Fruit fly (Drosophila melanogaster): ENCODE results near the gene Tgi.

Tgi gene

DNA sequence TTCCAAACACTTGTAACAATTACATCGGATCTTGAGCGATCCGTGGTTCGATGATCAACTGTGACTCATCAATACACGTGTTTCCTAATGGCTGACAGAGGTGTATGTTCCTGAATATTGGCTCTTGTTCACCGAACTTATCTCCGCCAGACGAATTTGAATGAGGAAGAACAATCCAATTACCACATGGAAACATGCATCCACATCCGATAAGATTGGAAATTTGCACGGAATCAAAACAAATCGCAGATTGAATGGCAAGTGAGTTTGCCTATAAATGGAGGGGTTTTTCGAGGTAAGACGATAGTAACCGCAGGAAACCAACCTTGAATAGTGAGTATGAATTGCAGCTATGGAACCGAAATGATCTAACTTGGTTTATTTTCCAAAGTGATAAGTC lies 48.9 kb upstream of the Tgi start, which contains the start of gene CG10725:
CG10725 (plus strand) TSS at position 301 of the 400 bp plus-strand sequence.
- TF ChIP-seq CG13287 (GFP tag; IDR thresholded peaks at IDR 0.05; ENCODE audit: partially characterized antibody) (no peak), bigmax (GFP tag; optimal IDR thresholded peaks at IDR 0.05) (no peak), twi (tag; optimal IDR thresholded peaks at IDR 0.05) (no peak), CG18262 (tag; optimal IDR thresholded peaks at IDR 0.05) (no peak), Tbp (GFP tag; optimal IDR thresholded peaks at IDR 0.05) (no peak), CG15601 (tag; optimal IDR thresholded peaks at IDR 0.05) (no peak), Dip2 (GFP tag; IDR thresholded peaks at IDR 0.05) (no peak), CG15514 (GFP tag; optimal IDR thresholded peaks at IDR 0.05) (no peak), gsb-n (tag; optimal IDR thresholded peaks at IDR 0.05) (no peak), Hmr (GFP tag; optimal IDR thresholded peaks at IDR 0.05) (no peak), CG31388 (GFP tag; optimal IDR thresholded peaks at IDR 0.05) (no peak), psq (GFP tag; optimal IDR thresholded peaks at IDR 0.05) (no peak), fd64A (GFP tag; optimal IDR thresholded peaks at IDR 0.05) (no peak), usp (GFP tag; optimal IDR thresholded peaks at IDR 0.05) (no peak), btn (GFP tag; optimal IDR thresholded peaks at IDR 0.05) (no peak), Mes4 (GFP tag; optimal IDR thresholded peaks at IDR 0.05) (no peak), CG13296 (GFP tag; optimal IDR thresholded peaks at IDR 0.05) (no peak), CG4617 (GFP tag; optimal IDR thresholded peaks at IDR 0.05; ENCODE audit: borderline replicate concordance) (no peak), CG16815 (GFP tag; optimal IDR thresholded peaks at IDR 0.05) (no peak), CG1647 (GFP tag; optimal IDR thresholded peaks at IDR 0.05) (no peak)

DNA sequence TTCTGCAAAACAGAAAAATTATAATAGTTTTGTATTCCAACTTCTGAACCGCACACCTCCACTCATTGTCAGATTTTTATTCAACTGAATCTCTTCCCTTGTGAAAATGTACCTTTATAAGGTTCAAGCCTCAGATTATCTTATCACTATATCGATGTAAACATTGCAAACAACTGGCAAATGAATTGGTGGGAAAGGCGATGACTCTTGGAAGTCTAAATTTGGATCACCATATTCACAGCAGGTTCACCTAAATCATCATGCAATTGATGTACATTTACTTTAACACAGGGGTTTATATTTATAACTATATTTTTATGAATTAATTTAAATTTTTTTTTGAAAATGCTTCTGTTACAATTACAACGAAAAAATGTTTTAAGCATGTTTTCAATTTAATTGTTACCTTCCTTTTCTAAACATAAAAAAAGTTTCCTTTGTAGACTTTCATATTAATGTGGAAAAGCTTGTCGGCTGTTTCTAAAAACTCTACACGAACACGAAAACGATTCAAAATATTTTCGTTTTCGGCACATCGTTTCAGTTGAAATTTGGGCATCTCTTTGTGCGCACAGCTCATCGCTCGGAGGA lies 46.1 kb upstream of the Tgi start, which contains the start of the genes CG10140 and CG14109:
CG10140 (minus strand) TSS at position 101 of the 591 bp plus-strand sequence.
CG14109 (plus strand) TSS at position 541 of the 591 bp plus-strand sequence.
- TF ChIP-seq CG14710 (tag; optimal IDR thresholded peaks at IDR 0.05): no peak
- peak; percentile 89 for TF ChIP-seq Deaf1 (tag; optimal IDR thresholded peaks at IDR 0.05)
- TF ChIP-seq D19A (tag; optimal IDR thresholded peaks at IDR 0.05): peak; percentile 20
- no peak for TF ChIP-seq CHES-1-like (GFP tag; optimal IDR thresholded peaks at IDR 0.05)
- TF ChIP-seq CG2129 (GFP tag; IDR thresholded peaks at IDR 0.05; ENCODE audit: partially characterized antibody): no peak
- no peak for TF ChIP-seq CG17328 (GFP tag; IDR thresholded peaks at IDR 0.05)
- no peak for TF ChIP-seq gfzf (GFP tag; optimal IDR thresholded peaks at IDR 0.05)

DNA sequence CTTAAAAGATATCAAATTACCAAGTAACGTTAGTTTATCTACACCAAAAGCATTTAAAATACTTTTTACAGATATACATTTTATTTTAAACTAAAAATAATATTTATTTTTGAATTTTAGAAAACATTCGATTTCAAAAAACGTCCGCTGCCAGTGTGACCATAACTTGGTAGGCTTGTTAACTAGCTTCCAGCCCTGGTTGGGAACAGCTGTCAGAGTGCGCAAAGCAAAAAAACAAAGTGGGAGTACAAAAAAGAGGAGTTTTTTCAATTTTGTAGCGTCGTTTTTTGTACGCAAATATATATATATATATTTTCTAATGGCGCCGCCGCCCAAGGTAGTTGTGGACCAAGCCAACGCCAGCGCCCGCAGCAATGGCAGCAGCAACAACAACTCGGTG lies 44.2 kb upstream of the Tgi start, which contains the start of gene cmb:
cmb (plus strand) TSS at position 195 of the 400 bp plus-strand sequence.
- TF ChIP-seq Sry-β (GFP tag; optimal IDR thresholded peaks at IDR 0.05) (no peak), twi (tag; optimal IDR thresholded peaks at IDR 0.05) (no peak), CG7928 (GFP tag; optimal IDR thresholded peaks at IDR 0.05) (peak; percentile 94), CG4404 (GFP tag; IDR thresholded peaks at IDR 0.05) (no peak), CoRest (tag; optimal IDR thresholded peaks at IDR 0.05) (peak; percentile 18), Med (GFP tag) (peak; percentile 27), ewg (GFP tag; optimal IDR thresholded peaks at IDR 0.05) (peak; percentile 60), CG10267 (tag; optimal IDR thresholded peaks at IDR 0.05) (peak; percentile 19), CG15479 (GFP tag; optimal IDR thresholded peaks at IDR 0.05) (peak; percentile 68), CG11723 (GFP tag; optimal IDR thresholded peaks at IDR 0.05) (no peak), Rfx (GFP tag; IDR thresholded peaks at IDR 0.05) (no peak), p53 (GFP tag; optimal IDR thresholded peaks at IDR 0.05) (no peak), CG3407 (GFP tag; optimal IDR thresholded peaks at IDR 0.05) (no peak), CG12071 (GFP tag; optimal IDR thresholded peaks at IDR 0.05) (no peak), CG17829 (tag; optimal IDR thresholded peaks at IDR 0.05) (peak; percentile 38), GATAe (GFP tag; conservative IDR thresholded peaks at IDR 0.05) (no peak), br (optimal IDR thresholded peaks at IDR 0.05) (no peak), dmrt11E (tag; optimal IDR thresholded peaks at IDR 0.05) (no peak), CG13287 (GFP tag; IDR thresholded peaks at IDR 0.05; ENCODE audit: partially characterized antibody) (peak; percentile 38; the same call in 1 of the 2 replicates), Hr39 (optimal IDR thresholded peaks at IDR 0.05) (no peak), Hand (GFP tag; optimal IDR thresholded peaks at IDR 0.05) (no peak), Eip74EF (GFP tag; optimal IDR thresholded peaks at IDR 0.05) (no peak), Ets65A (GFP tag) (peak; percentile 67), Usf (GFP tag; optimal IDR thresholded peaks at IDR 0.05) (no peak)
